Fruit fly (Drosophila melanogaster): ENCODE measurements around the gene lectin-29Ca.

dm6 chr2L:8424090-8424470 lies 30.0 kb upstream of the lectin-29Ca start:
- TF ChIP-seq CG8478 (optimal IDR thresholded peaks at IDR 0.05) (no peak), CTCF (optimal IDR thresholded peaks at IDR 0.05) (no peak)

All from S2 (cell line).